Worm (Caenorhabditis elegans): Measurements from ENCODE around the gene T27A8.2.

DNA sequence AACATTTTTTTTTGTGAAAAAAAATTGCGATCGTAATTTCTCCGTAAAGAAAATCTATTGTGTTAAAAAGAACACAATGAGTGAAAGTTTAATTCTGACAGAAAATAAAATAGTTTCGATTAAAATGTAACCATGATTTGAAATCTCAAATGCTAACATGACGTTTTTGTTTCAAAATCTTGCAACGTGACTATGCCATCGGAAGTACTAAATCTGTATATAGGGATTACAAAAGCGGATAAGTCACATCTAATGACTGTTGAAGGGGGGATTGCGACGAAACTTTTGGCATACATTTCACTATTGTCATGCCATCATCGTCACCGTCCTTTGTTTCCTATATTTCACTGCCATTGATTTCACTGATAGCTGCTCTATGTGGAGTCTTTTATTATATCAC is 13.8 kb upstream of the T27A8.2 start, which contains the start of gene col-187:
- no peak for TF ChIP-seq nhr-237 (tag; optimal IDR thresholded peaks at IDR 0.05)
- TF ChIP-seq fos-1 (tag; optimal IDR thresholded peaks at IDR 0.05): no peak
- no peak for TF ChIP-seq nhr-11 (tag; optimal IDR thresholded peaks at IDR 0.05)
- TF ChIP-seq unc-62 (GFP tag; optimal IDR thresholded peaks at IDR 0.05): no peak
- no peak for TF ChIP-seq aly-2 (tag; optimal IDR thresholded peaks at IDR 0.05)
- TF ChIP-seq R02D3.7 (tag; optimal IDR thresholded peaks at IDR 0.05): no peak
- TF ChIP-seq elt-1 (tag; optimal IDR thresholded peaks at IDR 0.05): no peak
- TF ChIP-seq ceh-82 (tag; optimal IDR thresholded peaks at IDR 0.05): no peak
- no peak for TF ChIP-seq gmeb-1 (tag; optimal IDR thresholded peaks at IDR 0.05)
- TF ChIP-seq ama-1 (optimal IDR thresholded peaks at IDR 0.05): no peak
- TF ChIP-seq peb-1 (tag; optimal IDR thresholded peaks at IDR 0.05): no peak
- TF ChIP-seq elt-3 (tag; optimal IDR thresholded peaks at IDR 0.05): no peak
- no peak for TF ChIP-seq egl-27 (tag; optimal IDR thresholded peaks at IDR 0.05)
- TF ChIP-seq Y55F3AM.14 (GFP tag; optimal IDR thresholded peaks at IDR 0.05): no peak
